Worm (Caenorhabditis elegans): Measurements from ENCODE around the gene H04D03.6.
"Not testable (repeated sequence)": the region's sequence is repeated elsewhere in the genome, so short reads cannot be mapped to it uniquely, and the experiment has no call there.

H04D03.6 gene

ce11 chrIII:10435938-10436842, 2.5 kb downstream of the H04D03.6 start, which contains the start of the genes smrd-1 and enu-3.1:
Gene smrd-1, minus strand, starts transcription at chrIII:10435988.
Gene enu-3.1, plus strand, starts transcription at chrIII:10436276.
- peak; percentile 83 for TF ChIP-seq attf-5 (GFP tag; optimal IDR thresholded peaks at IDR 0.05)
- peak; percentile 63; the same call in 1 of the 2 replicates for TF ChIP-seq attf-3 (GFP tag; conservative IDR thresholded peaks at IDR 0.05)
- peak; percentile 76 for TF ChIP-seq ekl-4 (GFP tag; IDR thresholded peaks at IDR 0.05)
- TF ChIP-seq mcd-1 (GFP tag; IDR thresholded peaks at IDR 0.05) = peak; percentile 85
- TF ChIP-seq zfh-2 (GFP tag; conservative IDR thresholded peaks at IDR 0.05) = peak; percentile 48; the same call in 1 of the 2 replicates
- TF ChIP-seq xnd-1 (tag; optimal IDR thresholded peaks at IDR 0.05) = peak; percentile 22
- peak; percentile 51; the same call in 1 of the 2 replicates for TF ChIP-seq Y53G8AR.9 (GFP tag; conservative IDR thresholded peaks at IDR 0.05)
- TF ChIP-seq K12H6.12 (tag; optimal IDR thresholded peaks at IDR 0.05) = peak; percentile 53
- peak; percentile 61; the same call in 1 of the 2 replicates for TF ChIP-seq nfyb-1 (GFP tag; IDR thresholded peaks at IDR 0.05)
- TF ChIP-seq let-607 (tag; optimal IDR thresholded peaks at IDR 0.05) = peak in 1 of 2 experiments; percentile 22
- peak; percentile 14 for TF ChIP-seq snpc-1.3 (tag; optimal IDR thresholded peaks at IDR 0.05; ENCODE audit: insufficient read depth)
- 0 out of 2 replicates have a peak, but pooled peaks have one; percentile 27 for TF ChIP-seq C06A6.2 (GFP tag; conservative IDR thresholded peaks at IDR 0.05)
- TF ChIP-seq madf-10 (tag; optimal IDR thresholded peaks at IDR 0.05) = peak; percentile 41
- peak; percentile 62; the same call in 1 of the 2 replicates for TF ChIP-seq Y95B8A.8 (GFP tag; IDR thresholded peaks at IDR 0.05)
- TF ChIP-seq cebp-1 (GFP tag; IDR thresholded peaks at IDR 0.05) = peak; percentile 59
- TF ChIP-seq cebp-1 (tag; optimal IDR thresholded peaks at IDR 0.05) = peak; percentile 57
- TF ChIP-seq lsl-1 (GFP tag; optimal IDR thresholded peaks at IDR 0.05) = peak; percentile 58
- TF ChIP-seq let-526 (GFP tag; IDR thresholded peaks at IDR 0.05) = 0 out of 2 replicates have a peak, but pooled peaks have one; percentile 10
- peak; percentile 61 for TF ChIP-seq ceh-91 (GFP tag; IDR thresholded peaks at IDR 0.05)
- TF ChIP-seq ceh-27 (GFP tag; optimal IDR thresholded peaks at IDR 0.05) = peak; percentile 32
- TF ChIP-seq pbrm-1 (GFP tag; IDR thresholded peaks at IDR 0.05) = peak; percentile 75; the same call in 1 of the 2 replicates
- TF ChIP-seq ztf-18 (tag; optimal IDR thresholded peaks at IDR 0.05) = peak; percentile 65
- TF ChIP-seq ceh-40 (GFP tag; IDR thresholded peaks at IDR 0.05) = peak; percentile 47; the same call in 1 of the 2 replicates
- TF ChIP-seq ztf-28 (GFP tag; IDR thresholded peaks at IDR 0.05) = peak; percentile 79; the same call in 1 of the 2 replicates
- TF ChIP-seq tbp1 (GFP tag; optimal IDR thresholded peaks at IDR 0.05) = peak; percentile 28
- 0 out of 2 replicates have a peak, but pooled peaks have one; percentile 7 for TF ChIP-seq Y79H2A.3 (GFP tag; conservative IDR thresholded peaks at IDR 0.05)
- TF ChIP-seq hsf-1 (GFP tag; IDR thresholded peaks at IDR 0.05) = peak; percentile 62
- TF ChIP-seq hmg-1.2 (GFP tag; IDR thresholded peaks at IDR 0.05) = peak; percentile 54
- TF ChIP-seq D2030.7 (GFP tag; IDR thresholded peaks at IDR 0.05) = peak; percentile 92
- peak; percentile 27 for TF ChIP-seq unc-130 (GFP tag; optimal IDR thresholded peaks at IDR 0.05)
- peak; percentile 88 for TF ChIP-seq dox-1 (GFP tag; IDR thresholded peaks at IDR 0.05)
- TF ChIP-seq bed-2 (GFP tag; IDR thresholded peaks at IDR 0.05) = peak; percentile 51; the same call in 1 of the 2 replicates
- TF ChIP-seq lin-54 (GFP tag; optimal IDR thresholded peaks at IDR 0.05) = peak; percentile 87
- TF ChIP-seq Y53F4B.3 (GFP tag; IDR thresholded peaks at IDR 0.05) = peak; percentile 12; the same call in 1 of the 2 replicates
- peak; percentile 67 for TF ChIP-seq egrh-3 (GFP tag; IDR thresholded peaks at IDR 0.05)
- not testable (repeated sequence) for TF ChIP-seq snpc-4 (GFP tag; optimal IDR thresholded peaks at IDR 0.05)
- peak in 2 of 4 experiments; percentile 33 to 42 for TF ChIP-seq snpc-4 (tag; optimal IDR thresholded peaks at IDR 0.05)
- 0 out of 2 replicates have a peak, but pooled peaks have one; percentile 18 for TF ChIP-seq egl-44 (GFP tag; IDR thresholded peaks at IDR 0.05)
- TF ChIP-seq ceh-100 (GFP tag; IDR thresholded peaks at IDR 0.05) = peak; percentile 95
- peak; percentile 84 for TF ChIP-seq rcor-1 (GFP tag; IDR thresholded peaks at IDR 0.05)
- TF ChIP-seq Y67H2A.10 (GFP tag; conservative IDR thresholded peaks at IDR 0.05) = peak; percentile 28; the same call in 1 of the 2 replicates
- 0 out of 2 replicates have a peak, but pooled peaks have one; percentile 24 for TF ChIP-seq lir-1 (GFP tag; conservative IDR thresholded peaks at IDR 0.05)
- peak; percentile 71 for TF ChIP-seq F33H1.4 (GFP tag; IDR thresholded peaks at IDR 0.05)
- 0 out of 2 replicates have a peak, but pooled peaks have one; percentile 34 for TF ChIP-seq madf-8 (GFP tag; conservative IDR thresholded peaks at IDR 0.05)

All from whole organism, young adult.